Fruit fly (Drosophila melanogaster) whole organism, embryonic: ENCODE data around the gene CG17124.

Experiments used
- CG11398 ChIP-seq: fragments of 200-800 bp; sonication (Bioruptor generic); optimal IDR thresholded peaks from 2 replicates; lab custom pipeline; 2016; ENCODE audit warnings: missing biosample characterization, missing genetic modification characterization
- CG12071 ChIP-seq: fragments of 200-800 bp; sonication (Bioruptor generic); optimal IDR thresholded peaks from 3 replicates; lab custom pipeline; 2018; ENCODE audit warnings: missing biosample characterization, mild to moderate bottlenecking, missing genetic modification characterization
- CG12155 ChIP-seq: fragments of 200-800 bp; sonication (Bioruptor generic); optimal IDR thresholded peaks from 3 replicates; lab custom pipeline; 2016; ENCODE audit warnings: missing biosample characterization, missing genetic modification characterization
- CG12659 ChIP-seq: fragments of 200-800 bp; sonication (Bioruptor generic); optimal IDR thresholded peaks from 3 replicates; lab custom pipeline; 2017; ENCODE audit warnings: mild to moderate bottlenecking, missing biosample characterization, missing genetic modification reagents, missing genetic modification characterization
- CG13296 ChIP-seq: fragments of 200-800 bp; sonication (Bioruptor generic); optimal IDR thresholded peaks from 3 replicates; lab custom pipeline; 2018; ENCODE audit warnings: missing biosample characterization, mild to moderate bottlenecking, missing genetic modification characterization
- CG13624 ChIP-seq: fragments of 200-800 bp; sonication (Bioruptor generic); optimal IDR thresholded peaks from 2 replicates; lab custom pipeline; 2016; ENCODE audit warnings: missing biosample characterization, missing genetic modification characterization
- CG13775 ChIP-seq: fragments of 200-800 bp; sonication (Bioruptor generic); optimal IDR thresholded peaks from 3 replicates; lab custom pipeline; 2017; ENCODE audit warnings: missing biosample characterization, mild to moderate bottlenecking, missing genetic modification characterization
- CG14667 ChIP-seq: fragments of 200-800 bp; sonication (Bioruptor generic); IDR thresholded peaks from 2 replicates; pipeline ENCODE4 v1.3.6; 2022; ENCODE audit warnings: missing biosample characterization, missing genetic modification characterization
- CG15011 ChIP-seq: fragments of 200-800 bp; sonication (Bioruptor generic); optimal IDR thresholded peaks from 3 replicates; lab custom pipeline; 2018; ENCODE audit warnings: missing biosample characterization, mild to moderate bottlenecking, missing genetic modification characterization
- CG18599 ChIP-seq: fragments of 200-800 bp; sonication (Bioruptor generic); optimal IDR thresholded peaks from 3 replicates; lab custom pipeline; 2017; ENCODE audit warnings: missing biosample characterization, missing genetic modification characterization, mild to moderate bottlenecking, moderate library complexity, missing genetic modification reagents
- CG2129 ChIP-seq: fragments of 200-800 bp; sonication (Bioruptor generic); IDR thresholded peaks from 2 replicates; pipeline ENCODE4 v1.3.6; 2022; ENCODE audit warnings: missing biosample characterization, missing genetic modification characterization; ENCODE audit not compliant: partially characterized antibody
- CG3281 ChIP-seq: fragments of 200-800 bp; sonication (Bioruptor generic); optimal IDR thresholded peaks from 3 replicates; lab custom pipeline; 2017; ENCODE audit warnings: missing biosample characterization, mild to moderate bottlenecking, missing genetic modification characterization
- CG4282 ChIP-seq: fragments of 200-800 bp; sonication (Bioruptor generic); optimal IDR thresholded peaks from 2 replicates; lab custom pipeline; 2016; ENCODE audit warnings: missing biosample characterization, missing genetic modification characterization
- CG4730 ChIP-seq: fragments of 200-800 bp; sonication (Bioruptor generic); IDR thresholded peaks from 2 replicates; pipeline ENCODE4 v1.3.6; 2022; ENCODE audit warnings: missing biosample characterization, missing genetic modification characterization
- CG5953 ChIP-seq: fragments of 200-800 bp; sonication (Bioruptor generic); IDR thresholded peaks from 2 replicates; pipeline ENCODE4 v1.3.6; 2022; ENCODE audit warnings: missing biosample characterization, missing genetic modification characterization
- CG6813 ChIP-seq: fragments of 200-800 bp; sonication (Bioruptor generic); optimal IDR thresholded peaks from 2 replicates; lab custom pipeline; 2017; ENCODE audit warnings: missing biosample characterization, missing genetic modification characterization, mild to moderate bottlenecking, moderate library complexity, missing genetic modification reagents
- CG8359 ChIP-seq: fragments of 200-800 bp; sonication (Bioruptor generic); optimal IDR thresholded peaks from 2 replicates; lab custom pipeline; 2017; ENCODE audit warnings: missing biosample characterization, mild to moderate bottlenecking, missing genetic modification characterization, borderline replicate concordance
- CG9437 ChIP-seq: fragments of 200-800 bp; sonication (Bioruptor generic); optimal IDR thresholded peaks from 2 replicates; lab custom pipeline; 2018; ENCODE audit warnings: missing biosample characterization, mild to moderate bottlenecking, missing genetic modification characterization
- D ChIP-seq, 2 experiments: fragments of 200-800 bp in 1 of 2; fragments of >200 bp in 1 of 2; sonication (Bioruptor generic) in 1 of 2; optimal IDR thresholded peaks; 2 replicates in 1 of 2; 3 replicates in 1 of 2; lab custom pipeline; 2017; ENCODE audit warnings: mild to moderate bottlenecking in 1 of 2, missing biosample characterization in 1 of 2, missing genetic modification characterization in 1 of 2, missing genetic modification reagents in 1 of 2
- Dp ChIP-seq: fragments of 200-800 bp; sonication (Bioruptor generic); optimal IDR thresholded peaks from 2 replicates; lab custom pipeline; 2018; ENCODE audit warnings: missing biosample characterization, mild to moderate bottlenecking, missing genetic modification characterization, moderate library complexity
- Ets65A ChIP-seq: fragments of 200-800 bp; sonication (Bioruptor generic); peaks from one replicate; lab custom pipeline; 2016; ENCODE audit warnings: missing biosample characterization, missing genetic modification characterization
- Fer1 ChIP-seq: fragments of 200-800 bp; sonication (Bioruptor generic); optimal IDR thresholded peaks from 2 replicates; lab custom pipeline; 2017; ENCODE audit warnings: missing biosample characterization, mild to moderate bottlenecking, missing genetic modification characterization
- HHEX ChIP-seq: fragments of 200-800 bp; sonication (Bioruptor generic); optimal IDR thresholded peaks from 3 replicates; lab custom pipeline; 2017; ENCODE audit warnings: missing biosample characterization, mild to moderate bottlenecking, missing genetic modification characterization, missing genetic modification reagents
- Hsf ChIP-seq: fragments of 200-800 bp; sonication (Bioruptor generic); optimal IDR thresholded peaks from 3 replicates; lab custom pipeline; 2016; ENCODE audit warnings: missing biosample characterization, missing genetic modification characterization
- Med ChIP-seq: fragments of 200-800 bp; sonication (Bioruptor generic); peaks from one replicate; lab custom pipeline; 2016; ENCODE audit warnings: missing biosample characterization, missing genetic modification characterization, mild to moderate bottlenecking, inconsistent platforms, moderate library complexity
- Poxn ChIP-seq: fragments of 200-800 bp; sonication (Bioruptor generic); IDR thresholded peaks from 2 replicates; pipeline ENCODE4 v1.3.6; 2022; ENCODE audit warnings: missing biosample characterization, missing genetic modification characterization
- Ssrp ChIP-seq: fragments of 200-800 bp; sonication (Bioruptor generic); optimal IDR thresholded peaks from 2 replicates; lab custom pipeline; 2018; ENCODE audit warnings: missing biosample characterization, mild to moderate bottlenecking, missing genetic modification characterization, moderate library complexity
- Trl ChIP-seq, 3 experiments: fragments of >200 bp in 2 of 3; fragments of 200-800 bp in 1 of 3; sonication (Bioruptor generic) in 1 of 3; optimal IDR thresholded peaks; 2 replicates in 1 of 3; 3 replicates in 2 of 3; lab custom pipeline; 2016 to 2017; ENCODE audit warnings: missing biosample characterization in 1 of 3, missing genetic modification characterization in 1 of 3
- ab ChIP-seq: fragments of 200-800 bp; sonication (Bioruptor generic); optimal IDR thresholded peaks from 2 replicates; lab custom pipeline; 2016; ENCODE audit warnings: missing biosample characterization, missing genetic modification characterization
- bigmax ChIP-seq: fragments of 200-800 bp; sonication (Bioruptor generic); optimal IDR thresholded peaks from 2 replicates; lab custom pipeline; 2018; ENCODE audit warnings: missing biosample characterization, mild to moderate bottlenecking, missing genetic modification characterization
- cato ChIP-seq: fragments of 200-800 bp; sonication (Bioruptor generic); optimal IDR thresholded peaks from 2 replicates; lab custom pipeline; 2016; ENCODE audit warnings: missing biosample characterization, missing genetic modification characterization, borderline replicate concordance
- cg ChIP-seq: fragments of 200-800 bp; sonication (Bioruptor generic); optimal IDR thresholded peaks from 3 replicates; lab custom pipeline; 2019; ENCODE audit warnings: missing biosample characterization, mild to moderate bottlenecking, missing genetic modification characterization, moderate library complexity
- dan ChIP-seq: fragments of 200-800 bp; sonication (Bioruptor generic); IDR thresholded peaks from 2 replicates; pipeline ENCODE4 v1.3.6; 2022; ENCODE audit warnings: missing biosample characterization, missing genetic modification characterization
- dimm ChIP-seq: fragments of 200-800 bp; sonication (Bioruptor generic); IDR thresholded peaks from 2 replicates; pipeline ENCODE4 v1.3.6; 2022; ENCODE audit warnings: missing biosample characterization, missing genetic modification characterization
- emc ChIP-seq: fragments of 200-800 bp; sonication (Bioruptor generic); optimal IDR thresholded peaks from 2 replicates; lab custom pipeline; 2016; ENCODE audit warnings: missing biosample characterization, missing genetic modification characterization
- fd102C ChIP-seq: fragments of 200-800 bp; sonication (Bioruptor generic); optimal IDR thresholded peaks from 2 replicates; lab custom pipeline; 2018; ENCODE audit warnings: missing biosample characterization, mild to moderate bottlenecking, missing genetic modification characterization, moderate library complexity
- h ChIP-seq: fragments of >200 bp; optimal IDR thresholded peaks from 2 replicates; lab custom pipeline; 2017
- ham ChIP-seq: fragments of 200-800 bp; sonication (Bioruptor generic); IDR thresholded peaks from 2 replicates; pipeline ENCODE4 v1.3.6; 2022; ENCODE audit warnings: missing biosample characterization, missing genetic modification characterization
- jing ChIP-seq: fragments of 200-800 bp; sonication (Bioruptor generic); optimal IDR thresholded peaks from 2 replicates; lab custom pipeline; 2018; ENCODE audit warnings: missing biosample characterization, mild to moderate bottlenecking, missing genetic modification characterization
- lbe ChIP-seq: fragments of 200-800 bp; sonication (Bioruptor generic); optimal IDR thresholded peaks from 2 replicates; lab custom pipeline; 2016; ENCODE audit warnings: missing biosample characterization, mild to moderate bottlenecking, missing genetic modification characterization
- pan ChIP-seq, 4 experiments: fragments of >200 bp in 3 of 4; fragments of 200-800 bp in 1 of 4; sonication (Bioruptor generic) in 1 of 4; optimal IDR thresholded peaks in 3 of 4; IDR thresholded peaks in 1 of 4; 2 replicates each; pipeline versions ENCODE4 v1.3.6 to Lab custom; 2017 to 2022; ENCODE audit warnings: missing biosample characterization in 2 of 4, missing genetic modification characterization in 2 of 4, mixed read lengths in 1 of 4
- rib ChIP-seq: fragments of 200-800 bp; sonication (Bioruptor generic); IDR thresholded peaks from 2 replicates; pipeline ENCODE4 v1.3.6; 2022; ENCODE audit warnings: missing biosample characterization, missing genetic modification characterization
- shn ChIP-seq: fragments of 200-800 bp; sonication (Bioruptor generic); optimal IDR thresholded peaks from 3 replicates; lab custom pipeline; 2016; ENCODE audit warnings: missing biosample characterization, missing genetic modification characterization
- sim ChIP-seq: fragments of 200-800 bp; sonication (Bioruptor generic); IDR thresholded peaks from 2 replicates; pipeline ENCODE4 v1.3.6; 2022; ENCODE audit warnings: missing biosample characterization, missing genetic modification characterization
- sna ChIP-seq: fragments of 200-800 bp; sonication (Bioruptor generic); IDR thresholded peaks from 2 replicates; pipeline ENCODE4 v1.3.6; 2022; ENCODE audit warnings: missing biosample characterization, missing genetic modification characterization; ENCODE audit not compliant: partially characterized antibody
- ssp ChIP-seq: fragments of 200-800 bp; sonication (Bioruptor generic); IDR thresholded peaks from 2 replicates; pipeline ENCODE4 v1.3.6; 2022; ENCODE audit warnings: missing biosample characterization, missing genetic modification characterization
- stwl ChIP-seq: fragments of 200-800 bp; sonication (Bioruptor generic); optimal IDR thresholded peaks from 3 replicates; lab custom pipeline; 2018; ENCODE audit warnings: missing biosample characterization, mild to moderate bottlenecking, missing genetic modification characterization, moderate library complexity
- sug ChIP-seq: fragments of 200-800 bp; optimal IDR thresholded peaks from 2 replicates; lab custom pipeline; 2019; ENCODE audit warnings: missing biosample characterization, mild to moderate bottlenecking, missing genetic modification characterization, moderate library complexity
- trem ChIP-seq: fragments of 200-800 bp; optimal IDR thresholded peaks from 3 replicates; lab custom pipeline; 2019; ENCODE audit warnings: missing biosample characterization, mild to moderate bottlenecking, missing genetic modification characterization, moderate library complexity
- unc-4 ChIP-seq: fragments of 200-800 bp; sonication (Bioruptor generic); IDR thresholded peaks from 2 replicates; pipeline ENCODE4 v1.3.6; 2022; ENCODE audit warnings: missing biosample characterization, missing genetic modification characterization; ENCODE audit not compliant: partially characterized antibody

Gene CG17124

dm6 chr2L:10743714-10744113 lies 12.4 kb downstream of the CG17124 start, which contains the start of gene CG6729 (continued):
- TF ChIP-seq cato (GFP tag; lab: Kevin White, UChicago) (no peak), CG3281 (no peak), CG13296 (GFP tag; lab: Kevin White, UChicago) (no peak), sim (no peak), HHEX (GFP tag; lab: Kevin White, UChicago) (no peak), CG13624 (no peak), shn (GFP tag; lab: Kevin White, UChicago) (no peak), dan (GFP tag; lab: Robert Waterston, UW) (no peak), cg (no peak), CG5953 (GFP tag; lab: Robert Waterston, UW) (no peak), fd102C (GFP tag; lab: Kevin White, UChicago) (no peak), Med (GFP tag; lab: Kevin White, UChicago) (no peak), bigmax (GFP tag; lab: Kevin White, UChicago) (no peak), CG8359 (no peak), trem (tag; lab: Kevin White, UChicago) (peak; percentile 64), Poxn (no peak), ssp (GFP tag; lab: Robert Waterston, UW) (no peak), h (lab: Kevin White, UChicago) (no peak), CG14667 (no peak), CG9437 (GFP tag; lab: Kevin White, UChicago) (no peak), dimm (GFP tag; lab: Robert Waterston, UW) (no peak), emc (GFP tag; lab: Kevin White, UChicago) (no peak), CG12071 (GFP tag; lab: Kevin White, UChicago) (no peak), Fer1 (GFP tag; lab: Kevin White, UChicago) (peak; percentile 18), CG11398 (GFP tag; lab: Kevin White, UChicago) (no peak), CG12155 (no peak), sna (peak; percentile 57), ham (GFP tag; lab: Robert Waterston, UW) (no peak), CG18599 (GFP tag; lab: Kevin White, UChicago) (no peak), Hsf (GFP tag; lab: Kevin White, UChicago) (no peak), stwl (tag; lab: Kevin White, UChicago) (peak; percentile 58), pan (optimal IDR thresholded peaks at IDR 0.05; lab: Kevin White, UChicago) (no peak), pan (GFP tag; optimal IDR thresholded peaks at IDR 0.05 in 1 of 2, IDR thresholded peaks at IDR 0.05 in 1 of 2) (no peak), CG2129 (GFP tag; lab: Robert Waterston, UW) (peak; percentile 43), jing (no peak), D (optimal IDR thresholded peaks at IDR 0.05; lab: Kevin White, UChicago) (no peak), D (GFP tag; optimal IDR thresholded peaks at IDR 0.05; lab: Kevin White, UChicago) (no peak), CG13775 (GFP tag; lab: Kevin White, UChicago) (no peak), CG15011 (GFP tag; lab: Kevin White, UChicago) (no peak), unc-4 (peak; percentile 81), rib (GFP tag; lab: Robert Waterston, UW) (no peak), ab (GFP tag; lab: Kevin White, UChicago) (no peak), Ets65A (GFP tag; lab: Kevin White, UChicago) (no peak), Ssrp (tag; lab: Kevin White, UChicago) (no peak), Trl (optimal IDR thresholded peaks at IDR 0.05; lab: Kevin White, UChicago) (no peak), Trl (GFP tag; optimal IDR thresholded peaks at IDR 0.05; lab: Kevin White, UChicago) (no peak), CG4730 (GFP tag; lab: Robert Waterston, UW) (no peak), CG6813 (GFP tag; lab: Kevin White, UChicago) (no peak), CG12659 (GFP tag; lab: Kevin White, UChicago) (no peak), CG4282 (no peak), lbe (GFP tag; lab: Kevin White, UChicago) (peak; percentile 7), Dp (GFP tag; lab: Kevin White, UChicago) (peak; percentile 93), sug (tag; lab: Kevin White, UChicago) (no peak)
